Fruit fly (Drosophila melanogaster) whole organism, adult: Measurements from ENCODE around the gene r2d2.

Experiments used
- CG12768 ChIP-seq: fragments of 200-800 bp; sonication (Bioruptor generic); optimal IDR thresholded peaks from 2 replicates; lab custom pipeline; 2017; ENCODE audit warnings: missing biosample characterization, missing genetic modification characterization, mild to moderate bottlenecking, moderate library complexity, missing genetic modification reagents
- CG5204 ChIP-seq: fragments of 200-800 bp; sonication (Bioruptor generic); optimal IDR thresholded peaks from 2 replicates; lab custom pipeline; 2016; ENCODE audit warnings: missing biosample characterization, missing genetic modification characterization
- Clk ChIP-seq: fragments of 200-800 bp; sonication (Bioruptor generic); optimal IDR thresholded peaks from 2 replicates; lab custom pipeline; 2017; ENCODE audit warnings: missing biosample characterization, missing genetic modification characterization
- Crg-1 ChIP-seq: fragments of 200-800 bp; sonication (Bioruptor generic); optimal IDR thresholded peaks from 2 replicates; lab custom pipeline; 2016; ENCODE audit warnings: missing biosample characterization, missing genetic modification characterization
- Hr96 ChIP-seq: fragments of 200-800 bp; sonication (Bioruptor generic); optimal IDR thresholded peaks from 2 replicates; lab custom pipeline; 2016; ENCODE audit warnings: missing biosample characterization, missing genetic modification characterization
- bab1 ChIP-seq: fragments of 200-800 bp; sonication (Bioruptor generic); optimal IDR thresholded peaks from 3 replicates; lab custom pipeline; 2019; ENCODE audit warnings: missing biosample characterization, mild to moderate bottlenecking, missing genetic modification characterization, moderate library complexity
- ovo ChIP-seq: fragments of 200-800 bp; sonication (Bioruptor generic); optimal IDR thresholded peaks from 2 replicates; lab custom pipeline; 2016; ENCODE audit warnings: missing biosample characterization, missing genetic modification characterization
- tj ChIP-seq: fragments of 200-800 bp; sonication (Bioruptor generic); optimal IDR thresholded peaks from 3 replicates; lab custom pipeline; 2017; ENCODE audit warnings: missing biosample characterization, mild to moderate bottlenecking, missing genetic modification characterization, moderate library complexity

- TF ChIP-seq CG12768, result no peak
- no peak for TF ChIP-seq tj (GFP tag; lab: Kevin White, UChicago)
- no peak for TF ChIP-seq bab1
- no peak for TF ChIP-seq CG5204 (GFP tag; lab: Kevin White, UChicago)
- no peak for TF ChIP-seq Clk (GFP tag; lab: Kevin White, UChicago)
- no peak for TF ChIP-seq Crg-1 (GFP tag; lab: Kevin White, UChicago)
- no peak for TF ChIP-seq Hr96 (GFP tag; lab: Kevin White, UChicago)
- TF ChIP-seq ovo, result no peak
These were observed 18.8 kb upstream of the r2d2 start, which contains the start of gene CG7164 for dm6 chr2L:7781165-7781564.
